Worm (Caenorhabditis elegans) whole organism, L4 larva: ENCODE measurements around the gene rad-54.L2.

Source experiments
- D1046.2 ChIP-seq: fragments of 200-800 bp; sonication (Bioruptor generic); IDR thresholded peaks from 2 replicates; pipeline ENCODE4 v1.3.6; 2022; ENCODE audit warnings: missing genetic modification characterization, missing compliant biosample characterization
- F44E2.7 ChIP-seq: fragments of 200-800 bp; sonication (Bioruptor generic); IDR thresholded peaks from 2 replicates; pipeline ENCODE4 v2.1.2; 2022; ENCODE audit warnings: missing genetic modification characterization, missing compliant biosample characterization
- Y5F2A.4 ChIP-seq: fragments of 200-800 bp; sonication (Bioruptor generic); optimal IDR thresholded peaks from 2 replicates; lab custom pipeline; 2018; ENCODE audit warnings: mild to moderate bottlenecking, missing genetic modification characterization, missing compliant biosample characterization
- aly-2 ChIP-seq: sonication (generic microtip); optimal IDR thresholded peaks from 2 replicates; lab custom pipeline; 2018; ENCODE audit warnings: missing biosample characterization, missing genetic modification characterization
- ama-1 ChIP-seq: fragments of 150-350 bp; optimal IDR thresholded peaks from 2 replicates; lab custom pipeline; 2014; ENCODE audit warnings: inconsistent platforms, mixed read lengths
- ceh-32 ChIP-seq: sonication (generic microtip); optimal IDR thresholded peaks from 2 replicates; lab custom pipeline; 2016; ENCODE audit warnings: mild to moderate bottlenecking, missing genetic modification characterization, missing compliant biosample characterization; ENCODE audit not compliant: poor library complexity
- lin-13 ChIP-seq: fragments of 150-350 bp; optimal IDR thresholded peaks from 2 replicates; lab custom pipeline; 2014; ENCODE audit warnings: missing biosample characterization, missing genetic modification reagents, missing genetic modification characterization

DNA sequence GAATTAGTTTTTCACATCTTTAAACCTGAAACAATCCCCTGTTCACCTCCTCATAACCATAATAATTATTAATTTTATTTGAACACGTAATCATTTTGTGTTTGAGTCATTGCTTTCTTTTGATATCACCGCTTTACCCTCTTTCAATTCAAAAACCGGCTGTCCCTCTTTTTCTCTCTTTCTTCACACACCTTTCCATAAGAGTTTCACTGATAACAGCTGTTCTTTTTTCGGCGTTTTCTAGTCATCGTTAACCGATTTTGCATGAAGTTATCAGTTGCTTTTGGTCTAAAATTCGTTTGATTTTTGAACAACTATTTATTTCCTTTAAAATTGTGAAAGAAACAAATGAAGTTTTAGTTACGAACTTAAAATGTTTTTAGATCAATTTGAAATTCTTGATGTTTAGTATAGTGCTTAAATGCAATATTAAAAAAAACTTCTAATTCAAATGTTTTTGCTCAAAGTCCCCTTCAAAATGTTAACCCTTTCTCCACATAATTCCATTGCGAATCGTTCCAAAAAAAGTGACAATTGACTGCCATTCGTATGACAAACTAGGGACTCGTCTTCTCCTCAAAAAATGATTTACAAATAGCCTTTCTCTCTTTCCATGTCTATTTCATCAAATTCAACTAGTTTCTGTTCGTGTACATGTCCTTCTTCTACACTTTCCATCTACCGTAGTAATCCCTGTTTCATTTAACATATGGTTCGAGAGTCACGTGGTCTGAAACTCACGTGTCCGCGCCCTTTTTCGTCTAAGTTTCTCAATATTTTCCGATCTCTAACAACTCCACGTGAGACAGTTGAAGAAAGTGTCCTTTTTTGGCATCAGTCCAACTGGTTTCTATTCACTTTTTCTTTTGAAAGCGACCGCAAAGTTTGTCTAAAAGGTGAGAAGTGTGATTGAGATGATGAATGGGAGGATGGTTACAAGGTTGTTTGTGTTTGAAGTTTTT is 55.5 kb downstream of the rad-54.L2 start:
- no peak for TF ChIP-seq F44E2.7
- TF ChIP-seq D1046.2 (GFP tag; lab: Robert Waterston, UW) = no peak
- TF ChIP-seq ama-1 (lab: Kevin White, UChicago) = no peak
- TF ChIP-seq ceh-32 (tag; lab: Kevin White, UChicago) = no peak
- TF ChIP-seq aly-2 (tag; lab: Kevin White, UChicago) = no peak
- no peak for TF ChIP-seq Y5F2A.4 (GFP tag; lab: Kevin White, UChicago)
- TF ChIP-seq lin-13 (GFP tag; lab: Kevin White, UChicago) = peak; percentile 39
